Worm (Caenorhabditis elegans) whole organism, L4 larva: ENCODE measurements around the gene acox-1.5.

ENCODE experiments used
- D1046.2 ChIP-seq: fragments of 200-800 bp; sonication (Bioruptor generic); IDR thresholded peaks from 2 replicates; pipeline ENCODE4 v1.3.6; 2022; ENCODE audit warnings: missing genetic modification characterization, missing compliant biosample characterization
- F10B5.3 ChIP-seq: sonication (generic microtip); optimal IDR thresholded peaks from 2 replicates; lab custom pipeline; 2016; ENCODE audit warnings: mild to moderate bottlenecking, missing genetic modification characterization, missing compliant biosample characterization
- F37D6.2 ChIP-seq: sonication (generic microtip); optimal IDR thresholded peaks from 2 replicates; lab custom pipeline; 2016; ENCODE audit warnings: mild to moderate bottlenecking, missing genetic modification characterization, missing compliant biosample characterization
- F44E2.7 ChIP-seq: fragments of 200-800 bp; sonication (Bioruptor generic); IDR thresholded peaks from 2 replicates; pipeline ENCODE4 v2.1.2; 2022; ENCODE audit warnings: missing genetic modification characterization, missing compliant biosample characterization
- F49E8.2 ChIP-seq: sonication (generic microtip); optimal IDR thresholded peaks from 2 replicates; lab custom pipeline; 2016; ENCODE audit warnings: missing compliant biosample characterization, mild to moderate bottlenecking, missing genetic modification characterization, borderline replicate concordance
- T26A8.4 ChIP-seq: fragments of 200-800 bp; sonication (Bioruptor generic); IDR thresholded peaks from 2 replicates; pipeline ENCODE4 v1.3.6; 2022; ENCODE audit warnings: missing genetic modification characterization, missing compliant biosample characterization
- Y105C5A.15 ChIP-seq: fragments of 200-800 bp; sonication (Bioruptor generic); IDR thresholded peaks from 2 replicates; pipeline ENCODE4 v1.3.6; 2022; ENCODE audit warnings: missing genetic modification characterization, missing compliant biosample characterization
- Y48G9A.11 ChIP-seq: fragments of 200-800 bp; sonication (Bioruptor generic); IDR thresholded peaks from 2 replicates; pipeline ENCODE4 v1.3.6; 2022; ENCODE audit warnings: missing genetic modification reagents, missing genetic modification characterization, missing compliant biosample characterization
- ZK337.2 ChIP-seq: fragments of 200-800 bp; sonication (Bioruptor generic); IDR thresholded peaks from 2 replicates; pipeline ENCODE4 v1.3.6; 2022; ENCODE audit warnings: missing genetic modification reagents, missing genetic modification characterization, missing compliant biosample characterization
- ZK546.5 ChIP-seq, 2 experiments: sonication (generic microtip); optimal IDR thresholded peaks; 2 replicates each; lab custom pipeline; 2017; ENCODE audit warnings: missing biosample characterization in 2 of 2, missing genetic modification characterization in 2 of 2
- ceh-32 ChIP-seq: sonication (generic microtip); optimal IDR thresholded peaks from 2 replicates; lab custom pipeline; 2016; ENCODE audit warnings: mild to moderate bottlenecking, missing genetic modification characterization, missing compliant biosample characterization; ENCODE audit not compliant: poor library complexity
- ceh-62 ChIP-seq: sonication (generic microtip); optimal IDR thresholded peaks from 2 replicates; lab custom pipeline; 2017; ENCODE audit warnings: missing biosample characterization, missing genetic modification characterization
- ceh-82 ChIP-seq: sonication (generic microtip); optimal IDR thresholded peaks from 2 replicates; lab custom pipeline; 2017; ENCODE audit warnings: missing biosample characterization, missing genetic modification characterization
- ces-1 ChIP-seq: fragments of 150-350 bp; sonication (generic microtip); optimal IDR thresholded peaks from 4 replicates; lab custom pipeline; 2014; ENCODE audit warnings: missing biosample characterization, missing genetic modification reagents, missing genetic modification characterization
- ctbp-1 ChIP-seq: fragments of 200-800 bp; sonication (Bioruptor generic); IDR thresholded peaks from 2 replicates; pipeline ENCODE4 v1.3.6; 2022; ENCODE audit warnings: missing genetic modification reagents, missing genetic modification characterization, missing compliant biosample characterization
- daf-12 ChIP-seq: fragments of 150-350 bp; optimal IDR thresholded peaks from 2 replicates; lab custom pipeline; 2014; ENCODE audit warnings: missing biosample characterization, missing genetic modification reagents, missing genetic modification characterization
- daf-16 ChIP-seq, 3 experiments: sonication (generic microtip); optimal IDR thresholded peaks; 2 replicates each; lab custom pipeline; 2016 to 2017; ENCODE audit warnings: missing genetic modification characterization in 3 of 3, missing genetic modification reagents in 3 of 3, mild to moderate bottlenecking in 2 of 3, missing compliant biosample characterization in 2 of 3, missing biosample characterization in 1 of 3, moderate library complexity in 1 of 3
- daf-19 ChIP-seq: fragments of 200-800 bp; sonication (Bioruptor generic); conservative IDR thresholded peaks from 2 replicates; pipeline ENCODE4 v1.3.6; 2022; ENCODE audit warnings: missing genetic modification characterization, missing compliant biosample characterization
- daf-8 ChIP-seq: fragments of 200-800 bp; sonication (Bioruptor generic); IDR thresholded peaks from 2 replicates; pipeline ENCODE4 v1.3.6; 2022; ENCODE audit warnings: missing genetic modification characterization, missing compliant biosample characterization
- dpl-1 ChIP-seq: fragments of 150-350 bp; optimal IDR thresholded peaks from 2 replicates; lab custom pipeline; 2014; ENCODE audit warnings: missing biosample characterization, missing genetic modification reagents, missing genetic modification characterization
- duxl-1 ChIP-seq: sonication (generic microtip); optimal IDR thresholded peaks from 2 replicates; lab custom pipeline; 2016; ENCODE audit warnings: mild to moderate bottlenecking, missing genetic modification characterization, moderate library complexity, missing compliant biosample characterization; ENCODE audit not compliant: poor library complexity
- egl-27 ChIP-seq: sonication (generic microtip); optimal IDR thresholded peaks from 3 replicates; lab custom pipeline; 2017; ENCODE audit warnings: missing biosample characterization, missing genetic modification reagents, missing genetic modification characterization
- egl-43 ChIP-seq: fragments of 200-800 bp; sonication (Bioruptor generic); IDR thresholded peaks from 2 replicates; pipeline ENCODE4 v1.3.6; 2022; ENCODE audit warnings: missing genetic modification reagents, missing genetic modification characterization, missing compliant biosample characterization
- hlh-11 ChIP-seq: fragments of 200-800 bp; sonication (Bioruptor generic); optimal IDR thresholded peaks from 2 replicates; lab custom pipeline; 2018; ENCODE audit warnings: mild to moderate bottlenecking, missing genetic modification characterization, missing compliant biosample characterization
- hlh-30 ChIP-seq: sonication (generic microtip); optimal IDR thresholded peaks from 2 replicates; lab custom pipeline; 2017; ENCODE audit warnings: antibody characterized with exemption, mild to moderate bottlenecking, missing genetic modification characterization, missing compliant biosample characterization; ENCODE audit not compliant: insufficient read depth
- hmg-1.1 ChIP-seq: fragments of 200-800 bp; sonication (Bioruptor generic); IDR thresholded peaks from 2 replicates; pipeline ENCODE4 v1.3.6; 2022; ENCODE audit warnings: missing genetic modification reagents, missing genetic modification characterization, missing compliant biosample characterization
- jun-1 ChIP-seq: fragments of 150-350 bp; optimal IDR thresholded peaks from 2 replicates; lab custom pipeline; 2014; ENCODE audit warnings: missing biosample characterization, missing genetic modification reagents, missing genetic modification characterization
- lim-7 ChIP-seq: fragments of 200-800 bp; sonication (Bioruptor generic); IDR thresholded peaks from 2 replicates; pipeline ENCODE4 v1.3.6; 2022; ENCODE audit warnings: missing genetic modification characterization, missing compliant biosample characterization
- lin-1 ChIP-seq: fragments of 200-800 bp; sonication (Bioruptor generic); IDR thresholded peaks from 2 replicates; pipeline ENCODE4 v1.3.6; 2022; ENCODE audit warnings: missing genetic modification reagents, missing genetic modification characterization, missing compliant biosample characterization
- lin-13 ChIP-seq: fragments of 150-350 bp; optimal IDR thresholded peaks from 2 replicates; lab custom pipeline; 2014; ENCODE audit warnings: missing biosample characterization, missing genetic modification reagents, missing genetic modification characterization
- madf-5 ChIP-seq, 2 experiments: fragments of 200-800 bp; sonication (Bioruptor generic); IDR thresholded peaks; 2 replicates each; pipeline ENCODE4 v1.3.6; 2022; ENCODE audit warnings: missing compliant biosample characterization in 2 of 2, missing genetic modification characterization in 2 of 2
- mxl-3 ChIP-seq: fragments of 200-800 bp; sonication (Bioruptor generic); optimal IDR thresholded peaks from 2 replicates; lab custom pipeline; 2018; ENCODE audit warnings: mild to moderate bottlenecking, missing genetic modification characterization, missing compliant biosample characterization
- nhr-11 ChIP-seq: fragments of 150-350 bp; optimal IDR thresholded peaks from 2 replicates; lab custom pipeline; 2014; ENCODE audit warnings: missing biosample characterization, missing genetic modification characterization
- nhr-111 ChIP-seq: fragments of 200-800 bp; sonication (Bioruptor generic); optimal IDR thresholded peaks from 2 replicates; lab custom pipeline; 2018; ENCODE audit warnings: mild to moderate bottlenecking, missing genetic modification characterization, missing compliant biosample characterization
- nhr-25 ChIP-seq: sonication (generic microtip); optimal IDR thresholded peaks from 2 replicates; lab custom pipeline; 2017; ENCODE audit warnings: missing genetic modification characterization, mild to moderate bottlenecking, missing compliant biosample characterization, antibody characterized with exemption, moderate library complexity, borderline replicate concordance; ENCODE audit not compliant: insufficient read depth
- nhr-41 ChIP-seq: fragments of 200-800 bp; sonication (Bioruptor generic); IDR thresholded peaks from 2 replicates; pipeline ENCODE4 v1.3.6; 2022; ENCODE audit warnings: missing genetic modification reagents, missing genetic modification characterization, missing compliant biosample characterization
- nhr-42 ChIP-seq: fragments of 200-800 bp; sonication (Bioruptor generic); IDR thresholded peaks from 2 replicates; pipeline ENCODE4 v1.3.6; 2022; ENCODE audit warnings: missing genetic modification characterization, missing compliant biosample characterization
- nhr-76 ChIP-seq: fragments of 150-350 bp; optimal IDR thresholded peaks from 2 replicates; lab custom pipeline; 2014; ENCODE audit warnings: missing biosample characterization, missing genetic modification characterization
- pha-4 ChIP-seq, 2 experiments: fragments of 150-350 bp in 1 of 2; fragments of 200-800 bp in 1 of 2; sonication (Bioruptor generic) in 1 of 2; IDR thresholded peaks in 1 of 2; optimal IDR thresholded peaks in 1 of 2; 2 replicates each; pipeline versions ENCODE4 v1.3.6 to Lab custom; 2014 to 2022; ENCODE audit warnings: missing genetic modification characterization in 2 of 2, missing genetic modification reagents in 2 of 2, missing biosample characterization in 1 of 2, missing compliant biosample characterization in 1 of 2
- php-3 ChIP-seq: fragments of 200-800 bp; sonication (Bioruptor generic); IDR thresholded peaks from 2 replicates; pipeline ENCODE4 v1.3.6; 2022; ENCODE audit warnings: missing genetic modification reagents, missing genetic modification characterization, missing compliant biosample characterization
- pqm-1 ChIP-seq: sonication (generic microtip); optimal IDR thresholded peaks from 2 replicates; lab custom pipeline; 2017; ENCODE audit warnings: missing biosample characterization, missing genetic modification characterization
- saeg-2 ChIP-seq: fragments of 200-800 bp; sonication (Bioruptor generic); IDR thresholded peaks from 2 replicates; pipeline ENCODE4 v1.3.6; 2022; ENCODE audit warnings: missing genetic modification reagents, missing genetic modification characterization, missing compliant biosample characterization
- set-16 ChIP-seq: fragments of 200-800 bp; sonication (Bioruptor generic); IDR thresholded peaks from 2 replicates; pipeline ENCODE4 v1.3.6; 2022; ENCODE audit warnings: missing genetic modification reagents, missing genetic modification characterization, missing compliant biosample characterization
- skn-1 ChIP-seq: fragments of 150-350 bp; optimal IDR thresholded peaks from 2 replicates; lab custom pipeline; 2014; ENCODE audit warnings: missing biosample characterization, missing genetic modification characterization
- unc-130 ChIP-seq: sonication (generic microtip); optimal IDR thresholded peaks from 2 replicates; lab custom pipeline; 2016; ENCODE audit warnings: missing genetic modification reagents, missing genetic modification characterization, missing compliant biosample characterization
- unc-62 ChIP-seq, 3 experiments: fragments of 150-350 bp in 1 of 3; sonication (generic microtip); optimal IDR thresholded peaks in 2 of 3; peaks in 1 of 3; 1 replicate in 1 of 3; 2 replicates in 2 of 3; lab custom pipeline; 2014 to 2017; ENCODE audit warnings: missing biosample characterization in 3 of 3, missing genetic modification characterization in 3 of 3, missing genetic modification reagents in 3 of 3, missing genotype in 1 of 3
- zfp-2 ChIP-seq: sonication (generic microtip); optimal IDR thresholded peaks from 2 replicates; lab custom pipeline; 2016; ENCODE audit warnings: mild to moderate bottlenecking, missing genetic modification characterization, missing compliant biosample characterization
- zip-2 ChIP-seq: fragments of 150-350 bp; optimal IDR thresholded peaks from 2 replicates; lab custom pipeline; 2014; ENCODE audit warnings: missing biosample characterization, missing genetic modification characterization
- ztf-11 ChIP-seq: fragments of 150-350 bp; optimal IDR thresholded peaks from 2 replicates; lab custom pipeline; 2014; ENCODE audit warnings: missing biosample characterization, missing genetic modification characterization

acox-1.5 gene

ce11 chrIII:9629855-9630254 is 37.9 kb upstream of the acox-1.5 start, which contains the start of gene rpac-19 (continued):
- TF ChIP-seq ztf-11 (tag; lab: Kevin White, UChicago) (no peak), zfp-2 (tag; lab: Kevin White, UChicago) (peak; percentile 37), php-3 (GFP tag; lab: Robert Waterston, UW) (peak; percentile 67; the same call in 1 of the 2 replicates), ctbp-1 (GFP tag; lab: Robert Waterston, UW) (peak; percentile 67), madf-5 (GFP tag; IDR thresholded peaks at IDR 0.05; lab: Robert Waterston, UW) (no peak), D1046.2 (GFP tag; lab: Robert Waterston, UW) (no peak), hlh-30 (tag; lab: Kevin White, UChicago) (peak; percentile 83), pqm-1 (tag; lab: Kevin White, UChicago) (peak; percentile 12), nhr-25 (tag; lab: Kevin White, UChicago) (no peak), ZK337.2 (GFP tag; lab: Robert Waterston, UW) (no peak), dpl-1 (GFP tag; lab: Kevin White, UChicago) (peak; percentile 71), ceh-32 (tag; lab: Kevin White, UChicago) (no peak), nhr-76 (tag; lab: Kevin White, UChicago) (no peak), Y105C5A.15 (GFP tag; lab: Robert Waterston, UW) (0 out of 2 replicates have a peak, but pooled peaks have one; percentile 56), saeg-2 (GFP tag; lab: Robert Waterston, UW) (0 out of 2 replicates have a peak, but pooled peaks have one; percentile 8), mxl-3 (no peak), set-16 (GFP tag; lab: Robert Waterston, UW) (no peak), hlh-11 (tag; lab: Kevin White, UChicago) (no peak), F10B5.3 (tag; lab: Kevin White, UChicago) (peak; percentile 64), egl-43 (GFP tag; lab: Robert Waterston, UW) (0 out of 2 replicates have a peak, but pooled peaks have one; percentile 43), lin-1 (GFP tag; lab: Robert Waterston, UW) (peak; percentile 31; the same call in 1 of the 2 replicates), daf-19 (GFP tag; lab: Robert Waterston, UW) (peak; percentile 45), skn-1 (tag; lab: Kevin White, UChicago) (no peak), T26A8.4 (GFP tag; lab: Robert Waterston, UW) (peak; percentile 82), ZK546.5 (tag; optimal IDR thresholded peaks at IDR 0.05; lab: Kevin White, UChicago) (no peak), ceh-62 (tag; lab: Kevin White, UChicago) (no peak), F37D6.2 (tag; lab: Kevin White, UChicago) (peak; percentile 14), nhr-11 (tag; lab: Kevin White, UChicago) (no peak), F49E8.2 (peak; percentile 70), pha-4 (GFP tag; IDR thresholded peaks at IDR 0.05; lab: Robert Waterston, UW) (peak; percentile 81), pha-4 (tag; optimal IDR thresholded peaks at IDR 0.05; lab: Kevin White, UChicago) (no peak), zip-2 (tag; lab: Kevin White, UChicago) (peak; percentile 54), unc-130 (peak; percentile 61), Y48G9A.11 (0 out of 2 replicates have a peak, but pooled peaks have one; percentile 24), duxl-1 (peak; percentile 77), hmg-1.1 (GFP tag; lab: Robert Waterston, UW) (peak; percentile 56), daf-12 (tag; lab: Kevin White, UChicago) (no peak), nhr-41 (GFP tag; lab: Robert Waterston, UW) (no peak; the same call in 1 of the 2 replicates), F44E2.7 (no peak), jun-1 (tag; lab: Kevin White, UChicago) (peak; percentile 27), ceh-82 (tag; lab: Kevin White, UChicago) (no peak), lin-13 (GFP tag; lab: Kevin White, UChicago) (peak; percentile 47), daf-16 (GFP tag; optimal IDR thresholded peaks at IDR 0.05; lab: Kevin White, UChicago) (peak; percentile 9 to 56), daf-16 (tag; optimal IDR thresholded peaks at IDR 0.05; lab: Kevin White, UChicago) (peak; percentile 97), nhr-111 (GFP tag; lab: Kevin White, UChicago) (no peak), ces-1 (no peak), nhr-42 (peak; percentile 38; the same call in 1 of the 2 replicates), daf-8 (GFP tag; lab: Robert Waterston, UW) (no peak), unc-62 (GFP tag; optimal IDR thresholded peaks at IDR 0.05 in 1 of 2; lab: Kevin White, UChicago) (no peak), unc-62 (tag; optimal IDR thresholded peaks at IDR 0.05; lab: Kevin White, UChicago) (no peak), lim-7 (GFP tag; lab: Robert Waterston, UW) (no peak), egl-27 (tag; lab: Kevin White, UChicago) (no peak)
